Fruit fly (Drosophila melanogaster): ENCODE measurements around the gene mth.

The mth gene

DNA sequence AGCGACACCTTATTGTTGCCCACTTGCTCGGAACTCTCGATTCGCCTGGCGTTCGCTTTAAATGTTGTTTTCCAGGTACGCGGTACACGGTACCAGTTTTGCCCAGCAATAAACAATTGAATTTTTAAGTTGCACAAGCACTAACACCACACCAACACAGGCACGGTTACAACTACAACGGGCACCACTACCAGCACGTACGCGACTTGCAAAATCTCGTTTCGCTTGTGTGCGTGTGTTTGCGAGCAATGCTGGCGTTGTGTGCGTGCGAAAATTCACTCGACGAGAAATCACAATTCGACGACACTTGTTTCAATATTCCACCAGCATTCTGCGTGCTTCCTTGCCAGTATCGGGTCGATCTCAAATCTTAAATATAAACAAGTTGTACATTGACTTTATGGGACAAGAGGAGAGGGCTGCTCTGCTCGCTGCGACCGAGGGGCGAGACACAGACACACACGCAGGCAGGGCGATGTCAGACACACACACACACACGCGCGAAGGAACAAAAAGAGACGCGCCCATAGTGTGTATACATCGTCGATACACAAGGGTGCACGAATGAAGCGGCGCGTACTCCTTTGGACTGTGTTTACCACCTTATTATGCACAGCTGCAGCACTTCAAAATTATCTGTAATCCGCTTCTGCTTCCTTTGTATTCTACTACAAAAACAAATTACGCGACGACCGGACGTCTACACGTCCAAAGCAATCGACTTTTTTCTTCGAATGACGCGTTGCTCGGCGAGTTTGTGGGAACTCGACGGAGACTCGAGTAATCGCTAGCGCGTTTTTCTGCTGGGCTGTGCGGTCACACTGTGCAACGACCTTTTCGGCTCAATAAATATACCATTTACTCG, 27.4 kb downstream of the mth start, which contains the start of gene fwd:
fwd (minus strand) TSS at position 740 of the 865 bp plus-strand sequence.
- peak; percentile 63 for TF ChIP-seq EcR (GFP tag; optimal IDR thresholded peaks at IDR 0.05)
- 0 out of 2 replicates have a peak, but pooled peaks have one; percentile 14 for TF ChIP-seq CG12605 (GFP tag; IDR thresholded peaks at IDR 0.05)
- TF ChIP-seq CG13204 (GFP tag; optimal IDR thresholded peaks at IDR 0.05), result no peak
- TF ChIP-seq CG8159 (tag; optimal IDR thresholded peaks at IDR 0.05), result peak; percentile 30
- TF ChIP-seq CG4496 (GFP tag; IDR thresholded peaks at IDR 0.05), result peak; percentile 74
- no peak for TF ChIP-seq CG14655 (GFP tag; optimal IDR thresholded peaks at IDR 0.05)
- peak; percentile 22; the same call in 1 of the 3 replicates for TF ChIP-seq fd96Ca (GFP tag; IDR thresholded peaks at IDR 0.05)

DNA sequence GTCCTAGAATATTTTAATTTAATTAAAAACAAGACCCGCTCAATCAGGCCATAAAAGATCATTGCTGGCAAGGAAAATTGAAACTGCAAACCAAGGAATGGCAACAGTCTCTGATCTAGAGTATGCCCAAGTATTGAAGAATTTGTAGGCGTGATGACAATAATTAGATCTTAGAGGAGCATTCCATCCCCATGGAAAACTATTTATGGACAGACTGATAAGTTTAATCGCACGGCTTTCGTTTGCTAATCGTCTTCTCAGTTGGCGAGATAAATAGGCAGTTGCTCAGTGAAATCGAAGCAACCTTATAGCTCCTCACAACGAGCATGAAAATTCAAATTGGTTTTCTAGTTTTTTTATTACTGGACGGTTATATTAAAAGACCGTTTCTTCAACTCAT, 30.0 kb downstream of the mth start, which contains the start of gene ddbt:
ddbt (plus strand) TSS at position 301 of the 400 bp plus-strand sequence.
- TF ChIP-seq CG32121 (GFP tag; IDR thresholded peaks at IDR 0.05), result no peak
- no peak for TF ChIP-seq CG8301 (tag; optimal IDR thresholded peaks at IDR 0.05)
- TF ChIP-seq EcR (GFP tag; optimal IDR thresholded peaks at IDR 0.05), result no peak
- no peak for TF ChIP-seq fd96Ca (GFP tag; IDR thresholded peaks at IDR 0.05)
- no peak for TF ChIP-seq Pif1B (GFP tag; optimal IDR thresholded peaks at IDR 0.05)
- no peak for TF ChIP-seq CG8159 (tag; optimal IDR thresholded peaks at IDR 0.05)
- no peak for TF ChIP-seq CG34367 (tag; optimal IDR thresholded peaks at IDR 0.05)
- no peak for TF ChIP-seq Snoo (tag; optimal IDR thresholded peaks at IDR 0.05)
- no peak for TF ChIP-seq CG9948 (tag; optimal IDR thresholded peaks at IDR 0.05)
- TF ChIP-seq CG15710 (tag; optimal IDR thresholded peaks at IDR 0.05), result no peak
- no peak for TF ChIP-seq CG12605 (GFP tag; IDR thresholded peaks at IDR 0.05)
- TF ChIP-seq CG13204 (GFP tag; optimal IDR thresholded peaks at IDR 0.05), result no peak
- TF ChIP-seq D1 (tag; optimal IDR thresholded peaks at IDR 0.05), result no peak

DNA sequence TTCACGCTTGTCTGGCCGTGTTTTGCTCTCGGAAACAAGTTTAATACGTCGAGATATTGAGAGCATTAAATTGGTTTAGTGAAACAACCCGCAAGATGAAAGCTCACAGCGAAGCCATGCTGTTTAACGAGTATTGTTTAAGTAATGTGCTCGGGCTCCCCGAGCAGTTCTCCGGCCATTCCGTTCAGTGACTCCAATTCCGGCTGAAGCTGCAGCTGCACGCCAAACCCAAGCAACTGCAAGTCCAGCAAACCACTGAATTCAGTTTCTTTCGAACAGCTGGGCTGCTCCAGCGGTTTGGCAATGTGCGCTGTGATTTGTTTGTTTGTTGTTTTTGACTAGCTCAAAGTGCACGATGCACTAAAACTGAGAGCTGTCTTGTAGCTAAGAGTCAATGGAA, 31.6 kb downstream of the mth start:
- TF ChIP-seq CG13204 (GFP tag; optimal IDR thresholded peaks at IDR 0.05) (no peak), EcR (GFP tag; optimal IDR thresholded peaks at IDR 0.05) (peak; percentile 85), Snoo (tag; optimal IDR thresholded peaks at IDR 0.05) (no peak), D1 (tag; optimal IDR thresholded peaks at IDR 0.05) (no peak), CG8159 (tag; optimal IDR thresholded peaks at IDR 0.05) (no peak), CG12605 (GFP tag; IDR thresholded peaks at IDR 0.05) (no peak), Pif1A (GFP tag; optimal IDR thresholded peaks at IDR 0.05) (no peak)

DNA sequence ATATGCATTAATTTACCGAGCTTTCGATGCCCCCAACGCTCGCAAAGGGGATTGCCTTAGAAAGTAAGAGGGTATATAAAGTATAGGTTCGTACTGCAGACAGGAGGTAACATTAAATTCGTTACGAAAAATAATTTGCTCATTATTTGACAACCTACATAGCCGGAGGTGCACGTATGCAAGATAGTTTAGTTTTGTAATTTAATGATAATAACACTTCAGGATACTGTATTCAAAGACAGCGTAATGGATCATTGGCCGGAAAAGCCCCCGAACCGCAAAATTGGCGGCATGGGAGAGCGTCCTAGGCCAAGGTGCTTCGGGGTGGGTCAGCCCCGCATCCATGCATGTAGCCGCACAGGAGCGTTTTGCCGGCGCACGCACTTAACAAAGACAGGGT, 34.4 kb downstream of the mth start:
- TF ChIP-seq fd96Ca (GFP tag; IDR thresholded peaks at IDR 0.05), result no peak
- no peak for TF ChIP-seq CG4496 (GFP tag; IDR thresholded peaks at IDR 0.05)
- TF ChIP-seq Ets98B (GFP tag; IDR thresholded peaks at IDR 0.05), result no peak
- TF ChIP-seq Pif1B (GFP tag; optimal IDR thresholded peaks at IDR 0.05), result no peak
- no peak for TF ChIP-seq CG34367 (tag; optimal IDR thresholded peaks at IDR 0.05)
- no peak for TF ChIP-seq CG17806 (tag; optimal IDR thresholded peaks at IDR 0.05)
- TF ChIP-seq Pif1A (GFP tag; optimal IDR thresholded peaks at IDR 0.05), result no peak
- TF ChIP-seq CG10348 (GFP tag; IDR thresholded peaks at IDR 0.05), result no peak
- no peak for TF ChIP-seq CG9948 (tag; optimal IDR thresholded peaks at IDR 0.05)
- TF ChIP-seq gl (tag; optimal IDR thresholded peaks at IDR 0.05), result no peak
- no peak for TF ChIP-seq CG32121 (GFP tag; IDR thresholded peaks at IDR 0.05)
- TF ChIP-seq CG15710 (tag; optimal IDR thresholded peaks at IDR 0.05), result no peak
- TF ChIP-seq CG13204 (GFP tag; optimal IDR thresholded peaks at IDR 0.05), result no peak
- TF ChIP-seq D1 (tag; optimal IDR thresholded peaks at IDR 0.05), result no peak
- TF ChIP-seq EcR (GFP tag; optimal IDR thresholded peaks at IDR 0.05), result no peak

DNA sequence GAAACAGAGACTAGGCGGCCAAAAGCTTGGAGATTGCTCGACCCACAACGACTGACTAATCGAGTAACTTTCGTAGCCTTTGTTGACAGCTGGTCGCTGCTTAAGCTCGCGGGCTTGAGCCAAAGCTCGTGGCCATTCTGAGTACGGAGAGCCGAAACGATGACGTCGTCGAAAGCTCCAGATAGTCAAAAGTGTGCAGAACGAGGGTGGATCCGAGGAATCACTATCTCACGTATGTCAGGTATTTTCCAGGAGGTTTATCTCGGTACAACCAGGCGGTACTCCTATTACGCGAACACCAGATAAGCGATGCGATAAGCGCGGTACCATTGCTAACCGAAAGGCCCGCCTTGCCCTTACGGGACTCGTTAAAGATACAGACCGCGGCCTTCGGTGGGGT, 35.1 kb downstream of the mth start:
- no peak for TF ChIP-seq Ets98B (GFP tag; IDR thresholded peaks at IDR 0.05)
- peak; percentile 36 for TF ChIP-seq EcR (GFP tag; optimal IDR thresholded peaks at IDR 0.05)

DNA sequence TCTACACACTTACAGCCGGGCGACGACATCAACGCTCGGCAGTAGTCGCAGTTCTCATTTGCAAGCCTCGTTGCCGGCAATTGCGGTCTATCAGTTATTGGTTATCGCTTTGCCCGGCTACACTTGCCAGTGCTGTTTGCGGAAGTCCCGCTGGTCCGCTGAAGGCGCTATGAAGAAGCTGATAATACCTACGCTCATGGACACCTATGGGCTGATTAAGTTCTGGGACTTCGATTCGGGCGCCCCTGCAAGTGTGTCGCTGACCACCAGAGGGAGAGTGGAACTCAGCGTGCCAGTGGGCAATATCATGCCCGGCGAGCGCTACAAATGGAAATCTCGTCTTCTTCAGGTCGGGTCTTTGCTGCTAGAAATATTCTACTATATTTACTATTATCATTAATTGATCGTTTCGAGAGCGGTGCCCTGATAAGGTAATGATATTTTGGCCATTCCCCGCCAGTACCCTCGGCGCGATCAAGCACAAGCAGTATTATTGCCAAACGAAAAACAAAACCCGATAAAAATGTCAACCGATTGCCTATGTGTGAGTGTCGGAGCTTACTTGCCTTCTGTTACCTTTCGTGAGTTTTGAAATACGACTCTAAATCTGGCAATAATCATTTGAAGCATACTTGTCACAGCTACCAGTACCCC, 46.7 kb downstream of the mth start:
- TF ChIP-seq CG15710 (tag; optimal IDR thresholded peaks at IDR 0.05), result no peak
- no peak for TF ChIP-seq CG12605 (GFP tag; IDR thresholded peaks at IDR 0.05)
- no peak for TF ChIP-seq fd96Ca (GFP tag; IDR thresholded peaks at IDR 0.05)
- no peak for TF ChIP-seq EcR (GFP tag; optimal IDR thresholded peaks at IDR 0.05)
- TF ChIP-seq CG17806 (tag; optimal IDR thresholded peaks at IDR 0.05), result no peak
- TF ChIP-seq D1 (tag; optimal IDR thresholded peaks at IDR 0.05), result no peak
- TF ChIP-seq CG8301 (tag; optimal IDR thresholded peaks at IDR 0.05), result no peak
- TF ChIP-seq CG10348 (GFP tag; IDR thresholded peaks at IDR 0.05), result no peak
- no peak for TF ChIP-seq CG13204 (GFP tag; optimal IDR thresholded peaks at IDR 0.05)
- no peak for TF ChIP-seq Ets98B (GFP tag; IDR thresholded peaks at IDR 0.05)
- no peak for TF ChIP-seq CG34367 (tag; optimal IDR thresholded peaks at IDR 0.05)
- no peak for TF ChIP-seq CG4496 (GFP tag; IDR thresholded peaks at IDR 0.05)
- no peak for TF ChIP-seq Pif1A (GFP tag; optimal IDR thresholded peaks at IDR 0.05)
- TF ChIP-seq Pif1B (GFP tag; optimal IDR thresholded peaks at IDR 0.05), result no peak
- TF ChIP-seq CG9948 (tag; optimal IDR thresholded peaks at IDR 0.05), result no peak
- TF ChIP-seq rn (GFP tag; IDR thresholded peaks at IDR 0.05), result no peak
- no peak for TF ChIP-seq gl (tag; optimal IDR thresholded peaks at IDR 0.05)
